Worm (Caenorhabditis elegans): ENCODE data around the gene dach-1.

The dach-1 gene

DNA sequence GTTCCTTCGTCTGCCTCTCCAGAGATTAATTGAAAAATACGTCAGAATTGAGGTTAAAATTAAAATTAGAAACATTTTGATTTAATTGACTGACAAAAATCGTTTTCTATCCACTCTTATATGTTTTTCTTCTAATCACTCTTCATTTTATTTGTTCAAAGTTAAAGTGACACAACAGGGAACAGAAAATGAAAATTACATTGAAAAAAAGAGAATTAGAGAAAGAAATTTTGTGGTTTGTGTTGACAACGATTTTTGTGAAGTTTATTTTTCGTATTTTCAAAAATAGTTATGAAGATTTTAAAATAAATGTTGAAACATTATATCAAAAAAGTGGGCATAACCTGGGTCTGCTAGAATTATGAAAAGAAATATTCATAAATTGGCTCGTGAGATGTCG is 7.8 kb downstream of the dach-1 start, which contains the start of gene cyp-34A5:
TSS of gene cyp-34A5 (minus strand) at position 101 of the 400 bp plus-strand sequence.
- TF ChIP-seq F13H6.1 (tag; optimal IDR thresholded peaks at IDR 0.05) (no peak), gmeb-1 (tag; optimal IDR thresholded peaks at IDR 0.05) (no peak), peb-1 (tag; optimal IDR thresholded peaks at IDR 0.05) (no peak), nhr-6 (tag; optimal IDR thresholded peaks at IDR 0.05) (no peak), zag-1 (tag; optimal IDR thresholded peaks at IDR 0.05) (no peak), elt-1 (tag; optimal IDR thresholded peaks at IDR 0.05) (no peak)

DNA sequence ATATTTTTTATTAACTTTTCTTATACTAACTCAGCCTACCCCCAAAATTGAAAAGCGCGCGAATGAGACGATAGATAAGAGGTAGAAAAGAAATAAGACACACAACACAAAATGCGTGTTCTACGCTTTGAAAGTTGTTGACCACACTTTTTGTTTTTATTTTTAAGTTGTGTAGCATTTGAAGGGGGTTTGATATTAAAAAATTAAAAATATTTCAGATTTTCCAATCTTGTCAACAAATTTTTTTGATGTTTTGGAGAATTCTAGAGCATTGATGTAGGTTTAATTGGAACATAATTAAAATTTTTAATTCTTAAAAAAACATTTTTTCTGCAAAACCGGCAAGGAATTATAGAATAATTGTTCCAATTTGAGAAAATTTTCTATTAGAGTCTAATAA is 11.4 kb downstream of the dach-1 start, which contains the start of gene cyp-34A6:
TSS of gene cyp-34A6 (minus strand) at position 101 of the 400 bp plus-strand sequence.
- TF ChIP-seq unc-62 (GFP tag; optimal IDR thresholded peaks at IDR 0.05) (no peak), egl-27 (tag; optimal IDR thresholded peaks at IDR 0.05) (no peak), elt-1 (tag; optimal IDR thresholded peaks at IDR 0.05) (no peak), gmeb-1 (tag; optimal IDR thresholded peaks at IDR 0.05) (no peak), unc-55 (GFP tag; optimal IDR thresholded peaks at IDR 0.05) (no peak), nhr-25 (tag; optimal IDR thresholded peaks at IDR 0.05) (no peak), ama-1 (optimal IDR thresholded peaks at IDR 0.05) (no peak), nhr-23 (tag; optimal IDR thresholded peaks at IDR 0.05) (no peak)

DNA sequence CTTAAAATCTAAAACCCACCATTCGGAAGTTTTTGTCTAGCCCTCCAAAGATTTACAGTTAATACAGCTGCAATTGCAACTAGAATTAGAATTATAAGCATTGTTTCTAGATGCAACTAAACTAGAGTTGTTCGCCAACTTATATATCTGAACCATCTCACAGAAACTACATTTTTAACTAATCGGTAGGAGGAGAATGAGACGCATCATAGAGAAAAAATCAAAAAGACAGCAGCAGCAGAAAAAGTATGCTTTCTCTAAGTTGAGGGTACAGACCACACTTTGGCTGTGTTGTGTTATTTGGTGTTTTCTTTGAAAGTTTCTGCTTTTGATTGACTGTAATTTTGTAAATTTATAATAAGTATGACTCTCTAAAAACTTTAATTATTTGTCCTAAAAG is 13.9 kb downstream of the dach-1 start, which contains the start of gene cyp-34A7:
TSS of gene cyp-34A7 (minus strand) at position 101 of the 400 bp plus-strand sequence.
- TF ChIP-seq ztf-11 (tag; optimal IDR thresholded peaks at IDR 0.05) (no peak), mab-5 (tag; optimal IDR thresholded peaks at IDR 0.05) (no peak), sma-9 (GFP tag; optimal IDR thresholded peaks at IDR 0.05) (no peak), sma-9 (tag; optimal IDR thresholded peaks at IDR 0.05) (no peak), R02D3.7 (tag; optimal IDR thresholded peaks at IDR 0.05) (no peak), sma-3 (GFP tag; optimal IDR thresholded peaks at IDR 0.05) (no peak), unc-62 (GFP tag; optimal IDR thresholded peaks at IDR 0.05) (no peak), lsy-2 (tag; optimal IDR thresholded peaks at IDR 0.05) (no peak), gmeb-1 (tag; optimal IDR thresholded peaks at IDR 0.05) (no peak)

DNA sequence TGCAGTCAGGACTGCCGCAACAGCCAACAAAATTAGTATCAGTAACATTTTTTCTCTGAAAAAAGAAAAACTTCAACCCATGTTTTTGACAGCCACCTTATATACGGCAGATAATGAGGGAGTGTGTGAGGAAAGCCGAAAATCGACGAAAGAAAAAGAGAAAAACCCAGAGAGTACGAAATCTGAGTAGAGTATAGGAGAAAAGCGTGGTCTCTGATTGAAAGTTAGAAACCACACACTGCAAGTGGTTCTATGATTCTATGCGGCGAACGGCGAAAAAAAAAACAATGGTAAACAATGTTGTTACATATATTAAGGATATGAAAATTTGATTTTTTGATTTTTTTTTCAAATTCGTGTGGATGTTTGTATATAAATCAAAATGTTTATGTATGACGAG is 17.9 kb downstream of the dach-1 start, which contains the start of gene cyp-34A8:
TSS of gene cyp-34A8 (minus strand) at position 62 of the 400 bp plus-strand sequence.
- TF ChIP-seq sma-9 (GFP tag; optimal IDR thresholded peaks at IDR 0.05) = peak; percentile 31
- no peak for TF ChIP-seq sma-9 (tag; optimal IDR thresholded peaks at IDR 0.05)
- TF ChIP-seq crh-2 (tag; optimal IDR thresholded peaks at IDR 0.05) = no peak
- no peak for TF ChIP-seq nhr-25 (tag; optimal IDR thresholded peaks at IDR 0.05)

DNA sequence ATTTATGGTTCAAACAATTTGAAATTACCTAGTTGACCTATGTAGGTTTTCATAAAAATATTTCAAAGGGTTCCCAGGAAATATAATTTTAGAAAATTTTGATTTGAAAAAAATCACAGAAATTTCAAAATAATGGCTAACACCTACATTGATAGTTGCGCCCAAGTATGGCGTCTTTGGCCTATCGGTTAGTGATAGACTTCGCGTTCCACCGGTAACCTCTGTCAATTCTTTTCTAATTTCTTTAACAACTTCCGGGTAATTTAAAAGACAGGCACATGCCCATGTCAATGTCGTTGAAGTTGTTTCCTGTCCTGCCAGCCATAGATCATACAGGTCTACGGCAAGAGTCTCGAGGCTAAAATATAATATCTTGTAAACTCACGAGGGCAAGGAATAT is 19.1 kb downstream of the dach-1 start:
- TF ChIP-seq mab-5 (tag; optimal IDR thresholded peaks at IDR 0.05) (no peak), lsy-2 (tag; optimal IDR thresholded peaks at IDR 0.05) (no peak), unc-62 (GFP tag; optimal IDR thresholded peaks at IDR 0.05) (no peak), lin-13 (GFP tag; optimal IDR thresholded peaks at IDR 0.05) (no peak), blmp-1 (tag; optimal IDR thresholded peaks at IDR 0.05; ENCODE audit: insufficient read depth) (no peak)

DNA sequence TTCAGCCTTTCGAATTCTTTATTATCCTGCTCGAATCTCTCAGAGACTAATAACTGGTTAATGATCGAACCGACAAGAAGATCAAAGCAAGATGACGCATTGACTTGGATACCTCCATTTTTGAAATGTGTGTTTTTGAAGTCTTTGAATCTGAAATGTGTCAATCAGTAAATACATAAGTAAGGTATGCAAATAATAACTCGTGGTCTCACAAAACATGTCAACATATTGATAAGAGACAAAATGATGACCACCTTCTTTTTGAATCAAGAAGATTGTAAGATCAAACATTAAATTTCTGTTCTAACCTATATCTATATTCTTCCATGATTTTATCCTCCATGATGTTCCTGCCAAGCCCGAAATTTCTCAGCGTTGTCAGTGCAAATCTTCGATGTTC is 19.8 kb downstream of the dach-1 start:
- TF ChIP-seq unc-39 (tag; optimal IDR thresholded peaks at IDR 0.05) (no peak), skn-1 (tag; optimal IDR thresholded peaks at IDR 0.05) (no peak), nhr-129 (tag; optimal IDR thresholded peaks at IDR 0.05) (no peak), elt-1 (tag; optimal IDR thresholded peaks at IDR 0.05) (no peak), C34F6.9 (tag; optimal IDR thresholded peaks at IDR 0.05) (no peak), lin-11 (tag; optimal IDR thresholded peaks at IDR 0.05) (no peak), sma-3 (GFP tag; optimal IDR thresholded peaks at IDR 0.05) (no peak), peb-1 (tag; optimal IDR thresholded peaks at IDR 0.05) (no peak), nhr-77 (tag; optimal IDR thresholded peaks at IDR 0.05) (no peak), unc-55 (GFP tag; optimal IDR thresholded peaks at IDR 0.05) (no peak), gmeb-1 (tag; optimal IDR thresholded peaks at IDR 0.05) (no peak), ama-1 (optimal IDR thresholded peaks at IDR 0.05) (no peak), egl-27 (tag; optimal IDR thresholded peaks at IDR 0.05) (no peak), ztf-4 (tag; optimal IDR thresholded peaks at IDR 0.05) (no peak), nhr-12 (tag; optimal IDR thresholded peaks at IDR 0.05) (no peak), ceh-16 (tag; optimal IDR thresholded peaks at IDR 0.05) (no peak)

DNA sequence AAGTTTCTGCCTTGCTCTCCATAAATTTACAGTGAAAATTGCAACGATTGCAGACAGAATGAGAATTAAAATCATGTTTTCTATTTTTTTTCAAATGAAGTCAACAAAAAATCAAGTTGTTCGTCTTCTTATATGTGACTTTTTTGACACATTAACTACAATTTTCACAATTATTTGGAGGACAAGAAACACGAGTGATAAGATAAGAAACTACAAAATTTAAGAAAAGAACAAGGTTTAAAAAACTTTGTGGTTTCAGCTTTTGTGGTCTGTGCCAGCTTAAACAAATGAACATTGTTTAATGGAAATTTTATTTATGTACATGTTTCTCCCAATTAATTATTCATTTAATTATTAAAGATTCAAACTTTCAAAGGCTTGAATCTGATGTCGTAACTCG is 20.6 kb downstream of the dach-1 start, which contains the start of gene cyp-34A9:
TSS of gene cyp-34A9 (minus strand) at position 131 of the 400 bp plus-strand sequence.
- peak; percentile 58 for TF ChIP-seq sma-9 (GFP tag; optimal IDR thresholded peaks at IDR 0.05)
- TF ChIP-seq sma-9 (tag; optimal IDR thresholded peaks at IDR 0.05) = no peak
- TF ChIP-seq aly-2 (tag; optimal IDR thresholded peaks at IDR 0.05) = no peak
- no peak for TF ChIP-seq nhr-25 (tag; optimal IDR thresholded peaks at IDR 0.05)
- peak; percentile 36 for TF ChIP-seq fos-1 (tag; optimal IDR thresholded peaks at IDR 0.05)
